Fruit fly (Drosophila melanogaster): ENCODE results near the gene CG7548.
"Not testable (repeated sequence)": the region's sequence is repeated elsewhere in the genome, so short reads cannot be mapped to it uniquely, and the experiment has no call there.

The CG7548 gene

DNA sequence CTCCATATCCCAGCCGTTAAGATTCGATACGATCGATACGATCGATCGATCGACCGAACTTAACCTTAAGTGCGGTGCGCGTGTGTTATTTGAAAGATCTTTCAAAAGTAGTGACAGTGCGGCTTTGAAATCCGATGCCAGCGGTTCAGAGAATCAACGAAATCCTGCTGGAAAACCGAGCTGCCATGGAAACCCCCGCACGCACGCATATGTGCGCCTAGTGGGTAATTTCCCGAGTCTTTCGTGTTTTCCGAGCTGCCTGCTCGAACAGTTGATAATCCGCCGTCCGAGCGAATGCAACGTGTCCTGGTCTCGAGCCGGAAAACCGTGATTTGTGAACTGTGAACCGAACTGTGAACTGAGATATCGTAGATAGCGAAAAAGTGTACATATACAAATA, 13.2 kb upstream of the CG7548 start:
- TF ChIP-seq noc (tag; optimal IDR thresholded peaks at IDR 0.05): no peak

DNA sequence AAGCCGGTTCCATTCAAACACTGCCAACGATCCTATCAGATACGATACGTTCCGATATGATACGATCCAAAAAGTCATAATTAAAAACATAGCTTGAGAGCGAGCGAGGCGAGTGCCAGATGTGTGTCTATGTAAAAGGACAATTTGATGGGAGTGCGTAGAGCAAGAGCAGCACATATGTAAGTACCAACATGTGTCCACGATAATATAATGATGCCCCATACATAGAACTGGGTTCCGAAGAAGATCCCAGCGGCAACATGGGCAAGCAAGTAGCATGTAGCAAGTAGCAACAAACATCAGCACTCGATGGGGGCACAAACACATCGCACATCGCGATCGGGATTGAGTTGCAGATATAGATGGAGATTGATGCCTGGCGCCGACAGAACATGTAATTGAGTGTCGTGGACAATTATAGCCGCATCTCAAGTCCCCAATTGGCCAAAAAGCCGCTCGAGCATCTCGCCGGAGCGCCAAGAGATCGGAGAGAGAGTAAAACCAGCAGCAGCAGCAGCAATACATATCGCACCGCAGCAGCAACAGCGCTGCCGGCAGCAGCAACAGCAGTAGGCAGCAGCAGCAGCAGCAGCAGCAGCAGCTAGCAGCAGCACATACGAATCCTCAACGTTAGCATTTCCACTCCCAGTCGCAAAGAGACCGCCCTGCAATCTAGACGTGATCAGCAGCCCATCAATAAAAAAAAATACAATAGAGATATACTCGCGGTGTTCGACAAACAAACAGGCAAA, 12.5 kb upstream of the CG7548 start, which contains the start of gene ltl:
Gene ltl (plus strand): TSS at position 647 of the 752 bp plus-strand sequence.
- no peak for TF ChIP-seq noc (tag; optimal IDR thresholded peaks at IDR 0.05)

DNA sequence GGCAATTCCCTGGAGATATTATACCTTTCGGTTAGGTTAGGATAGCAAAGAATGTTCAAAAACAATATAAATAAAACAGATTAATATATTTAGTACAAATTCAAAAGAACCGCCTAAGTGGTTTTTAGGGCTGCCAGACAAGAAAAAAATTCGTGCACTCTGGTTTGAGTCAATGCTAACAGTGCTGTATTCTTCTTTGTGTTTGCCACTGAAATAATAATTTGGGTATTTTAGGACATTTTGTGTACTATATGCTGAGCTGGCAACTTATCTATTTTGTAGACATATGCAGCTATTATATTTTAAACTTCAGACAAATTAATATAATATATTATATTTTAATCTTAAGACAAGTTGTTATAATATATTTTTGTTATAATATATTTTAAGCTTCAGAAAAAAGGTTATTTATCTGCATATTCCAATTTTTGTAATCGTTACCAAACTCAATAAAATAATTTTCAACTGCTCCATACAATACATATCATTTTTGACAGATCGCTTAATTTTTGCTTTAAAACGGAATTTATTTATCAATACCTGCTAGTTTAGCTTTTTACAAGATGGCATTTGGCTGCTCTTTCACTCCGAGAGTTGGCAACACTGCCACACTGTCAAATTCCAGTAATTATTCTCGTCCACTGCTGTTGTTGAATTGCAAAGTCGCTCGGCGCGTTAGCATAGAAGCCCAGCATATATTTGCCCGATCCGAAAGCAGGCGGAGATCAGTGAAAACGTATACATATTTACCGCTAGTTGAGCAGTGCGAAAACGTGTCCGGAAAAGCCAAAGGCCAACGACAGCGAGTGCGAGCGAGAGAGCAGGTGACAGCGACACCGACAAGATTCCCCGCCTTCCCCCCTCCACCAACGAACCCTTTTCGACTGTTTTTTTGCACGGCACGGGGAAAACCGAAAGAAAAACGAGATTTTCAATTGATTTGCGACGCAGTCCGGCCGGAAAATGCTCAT, 4.7 kb upstream of the CG7548 start, which contains the start of gene CG7546:
Gene CG7546 (plus strand): TSS at position 573 of the 971 bp plus-strand sequence.
- TF ChIP-seq noc (tag; optimal IDR thresholded peaks at IDR 0.05): peak; percentile 4

DNA sequence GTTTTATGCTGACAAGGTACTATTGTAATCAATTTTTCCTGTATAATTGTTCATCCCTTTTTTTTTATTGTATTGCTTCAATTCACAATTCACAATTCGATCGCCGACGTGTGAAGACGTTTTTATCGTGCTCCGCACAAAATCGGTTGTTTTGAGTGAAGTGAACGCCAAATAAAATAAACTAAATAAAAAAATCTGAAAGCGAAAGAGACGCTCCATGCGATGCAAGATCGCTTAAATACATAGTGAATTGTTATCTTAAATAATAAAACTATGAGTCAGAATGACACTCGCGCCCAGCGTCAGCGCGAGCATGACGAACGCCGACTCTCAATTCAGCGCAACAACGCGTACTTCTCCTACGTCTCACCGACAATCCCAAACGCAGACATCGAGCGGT, 7.3 kb downstream of the CG7548 start, which contains the start of gene CG8539:
Gene CG8539 (minus strand): TSS at position 101 of the 400 bp plus-strand sequence.
- not testable (repeated sequence) for TF ChIP-seq noc (tag; optimal IDR thresholded peaks at IDR 0.05)

DNA sequence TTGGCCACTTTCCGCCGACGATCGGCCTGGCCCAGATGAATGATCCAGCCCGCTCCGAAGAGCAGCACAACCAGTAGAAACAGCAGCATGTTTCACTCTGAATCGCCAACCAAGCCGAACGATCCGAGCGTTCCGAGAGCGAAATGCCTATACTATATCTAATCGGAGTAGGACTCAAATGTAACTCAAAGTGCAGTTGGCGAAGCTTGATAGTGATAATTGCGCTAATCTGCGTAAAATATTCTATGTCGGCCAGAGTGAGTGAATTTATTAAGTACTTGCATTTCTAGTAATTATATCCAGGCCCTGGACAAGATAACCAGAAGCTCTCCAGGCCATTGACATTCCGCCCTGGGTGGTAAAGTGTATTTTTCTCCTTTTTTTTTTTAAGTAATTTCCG, 9.9 kb downstream of the CG7548 start, which contains the start of gene Cyp4d8:
Gene Cyp4d8 (minus strand): TSS at position 101 of the 400 bp plus-strand sequence.
- no peak for TF ChIP-seq noc (tag; optimal IDR thresholded peaks at IDR 0.05)

DNA sequence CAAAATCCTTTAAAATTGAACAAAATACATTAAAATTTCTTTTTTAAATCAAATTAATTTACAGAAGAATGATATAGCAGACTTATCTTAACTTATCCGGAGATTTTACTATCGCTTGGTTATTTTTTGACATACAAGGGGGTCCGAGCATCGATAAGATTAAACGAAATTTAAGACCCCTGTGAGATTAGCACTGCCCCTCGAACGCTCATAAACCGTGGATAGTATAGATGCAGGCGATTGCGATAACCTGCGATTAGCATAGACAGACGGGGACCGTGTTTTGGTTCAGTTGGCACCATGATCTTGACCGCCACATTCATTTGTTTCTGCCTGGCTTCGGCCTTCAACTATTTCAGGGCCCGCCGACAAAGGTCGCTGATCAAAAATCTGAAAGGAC, 14.5 kb downstream of the CG7548 start, which contains the start of gene Cyp316a1:
Gene Cyp316a1 (plus strand): TSS at position 301 of the 400 bp plus-strand sequence.
- no peak for TF ChIP-seq noc (tag; optimal IDR thresholded peaks at IDR 0.05)

DNA sequence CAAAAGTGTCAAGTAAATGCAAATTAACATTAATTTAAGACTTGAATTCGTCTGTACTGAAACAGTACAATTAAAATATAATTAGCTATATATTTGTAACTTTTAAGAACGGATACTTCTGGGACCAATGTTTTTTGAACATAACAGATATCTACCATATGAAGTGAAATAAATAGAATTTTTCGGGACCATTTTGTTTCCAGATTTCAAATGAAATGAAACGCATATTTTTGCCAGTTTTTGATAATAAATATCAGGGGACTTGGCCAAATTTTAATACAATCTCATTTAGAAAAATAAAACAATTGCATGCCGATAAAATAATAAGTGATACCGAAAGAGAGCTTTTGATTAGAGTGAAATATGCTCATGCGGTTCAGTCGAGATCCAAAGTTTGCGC, 20.4 kb downstream of the CG7548 start, which contains the start of gene mthl6:
Gene mthl6 (plus strand): TSS at position 301 of the 400 bp plus-strand sequence.
- no peak for TF ChIP-seq noc (tag; optimal IDR thresholded peaks at IDR 0.05)

DNA sequence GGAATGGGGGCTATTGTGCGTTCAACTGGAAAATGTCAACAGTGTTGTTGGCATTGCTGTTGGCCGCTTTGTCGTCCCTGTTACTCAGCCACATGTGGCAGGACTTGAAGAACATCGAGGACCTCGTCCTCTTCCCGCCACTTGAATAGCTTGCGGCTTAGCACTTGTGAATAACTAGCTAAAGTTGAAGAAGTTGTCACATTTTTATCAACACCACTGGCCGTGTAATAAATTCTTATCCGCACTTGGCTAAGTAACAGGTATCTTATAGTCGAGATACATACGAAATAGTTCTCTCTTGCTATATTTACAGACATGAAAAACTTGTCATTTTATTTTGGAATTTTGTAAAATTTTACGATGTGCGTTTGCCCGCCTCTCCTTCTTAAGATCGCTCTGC, 30.7 kb downstream of the CG7548 start, which contains the start of gene CG43292:
Gene CG43292 (plus strand): TSS at position 301 of the 400 bp plus-strand sequence.
- TF ChIP-seq noc (tag; optimal IDR thresholded peaks at IDR 0.05): no peak

DNA sequence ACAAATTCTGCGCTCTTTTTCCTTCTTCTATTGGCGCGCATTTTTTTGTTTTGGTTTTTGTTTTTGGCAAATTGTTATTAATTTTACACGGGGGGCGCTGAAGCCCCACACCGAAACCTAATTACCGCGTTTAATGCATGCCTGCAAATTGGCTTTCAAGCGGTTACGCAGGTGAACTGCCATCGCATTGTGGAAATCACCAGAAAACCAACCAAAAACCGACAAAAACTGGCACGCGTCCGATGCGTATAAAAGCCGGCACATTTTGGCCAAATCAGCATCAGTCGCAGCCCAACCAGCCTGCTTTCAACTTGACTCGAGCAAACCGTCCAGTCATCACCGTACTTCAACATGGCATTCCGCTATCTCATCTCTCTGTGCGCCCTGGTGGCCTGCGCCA, 34.8 kb downstream of the CG7548 start, which contains the start of gene CG8541:
Gene CG8541 (plus strand): TSS at position 301 of the 400 bp plus-strand sequence.
- no peak for TF ChIP-seq noc (tag; optimal IDR thresholded peaks at IDR 0.05)

DNA sequence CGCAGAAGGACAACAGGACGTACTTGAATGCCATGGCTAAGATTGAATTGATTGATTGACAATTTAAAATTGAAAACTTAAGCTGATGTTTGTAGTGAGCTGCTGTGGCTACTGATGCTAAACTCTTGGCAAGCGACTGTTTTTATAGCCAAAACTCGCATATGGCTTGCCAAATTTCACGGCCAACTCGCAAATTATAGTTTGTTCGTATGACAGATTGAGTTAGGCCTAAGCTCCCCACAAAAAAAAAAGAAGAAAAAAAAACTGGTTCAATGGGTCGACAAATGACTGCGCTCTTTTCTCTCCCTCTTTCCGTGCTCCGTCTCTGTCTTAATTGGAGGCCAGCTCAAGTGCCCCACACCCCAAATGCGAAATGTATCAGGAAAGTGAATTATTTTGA, 35.8 kb downstream of the CG7548 start, which contains the start of gene CG8543:
Gene CG8543 (minus strand): TSS at position 101 of the 400 bp plus-strand sequence.
- TF ChIP-seq noc (tag; optimal IDR thresholded peaks at IDR 0.05): no peak

DNA sequence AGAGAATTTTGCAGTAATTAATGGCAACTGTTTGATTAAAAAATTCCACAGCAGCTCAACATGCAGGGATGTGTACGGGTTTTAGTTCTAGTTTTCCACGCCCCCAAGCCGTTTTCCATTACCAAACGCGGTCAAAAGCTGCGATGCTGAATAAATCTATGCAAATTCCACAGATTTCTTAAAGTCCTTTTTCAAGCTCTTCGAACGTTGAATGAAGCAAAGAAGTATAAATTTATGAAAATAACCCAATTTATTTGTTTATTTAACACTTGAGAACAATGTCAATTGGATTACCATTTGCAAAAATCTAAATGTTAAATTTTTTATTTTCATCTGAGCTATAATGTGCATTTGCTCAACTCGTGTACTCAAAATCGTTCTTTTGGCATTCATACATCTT, 40.8 kb downstream of the CG7548 start, which contains the start of the genes CG42660, CG42661 and Tsp66A:
Gene CG42660 (plus strand): TSS at position 301 of the 400 bp plus-strand sequence.
Gene CG42661 (plus strand): TSS at position 301 of the 400 bp plus-strand sequence.
Gene Tsp66A (plus strand): TSS at position 301 of the 400 bp plus-strand sequence.
- TF ChIP-seq noc (tag; optimal IDR thresholded peaks at IDR 0.05): no peak

DNA sequence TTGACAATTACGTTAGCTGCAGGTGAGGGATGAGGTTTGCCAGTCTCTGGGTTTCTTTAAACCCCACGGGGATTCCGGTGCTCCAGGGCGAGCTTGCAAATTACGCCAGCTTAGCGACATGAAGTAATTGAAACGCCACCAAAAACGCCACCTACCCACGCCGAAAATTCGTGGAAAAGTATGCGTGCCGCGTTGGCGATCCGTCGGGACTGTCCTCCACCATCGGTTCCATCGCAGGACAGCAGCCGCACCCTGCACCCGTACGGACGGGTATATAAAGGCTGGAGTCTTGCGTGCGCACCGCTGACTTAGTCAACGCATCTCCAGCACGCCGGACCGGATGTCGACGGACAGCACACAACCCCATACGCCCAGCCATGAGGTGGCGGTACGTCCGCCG, 50.2 kb downstream of the CG7548 start, which contains the start of gene ppk26:
Gene ppk26 (plus strand): TSS at position 301 of the 400 bp plus-strand sequence.
- TF ChIP-seq noc (tag; optimal IDR thresholded peaks at IDR 0.05): no peak
